Fruit fly (Drosophila melanogaster): ENCODE data around the gene Jon25Biii.

- TF ChIP-seq h (optimal IDR thresholded peaks at IDR 0.05), result no peak
- no peak for TF ChIP-seq psq (optimal IDR thresholded peaks at IDR 0.05)
- TF ChIP-seq Sin3A (optimal IDR thresholded peaks at IDR 0.05), result no peak
- no peak for TF ChIP-seq insv (optimal IDR thresholded peaks at IDR 0.05)
- no peak for TF ChIP-seq Myc (optimal IDR thresholded peaks at IDR 0.05)
Measured at dm6 chr2L:4971329-4971798, 20.8 kb upstream of the Jon25Biii start, which contains the start of gene CG14043.
